Fruit fly (Drosophila melanogaster): ENCODE data around the gene Prx2.
A peak's percentile ranks its signal among the peaks of the same experiment; 100 is the strongest.

Prx2 gene

DNA sequence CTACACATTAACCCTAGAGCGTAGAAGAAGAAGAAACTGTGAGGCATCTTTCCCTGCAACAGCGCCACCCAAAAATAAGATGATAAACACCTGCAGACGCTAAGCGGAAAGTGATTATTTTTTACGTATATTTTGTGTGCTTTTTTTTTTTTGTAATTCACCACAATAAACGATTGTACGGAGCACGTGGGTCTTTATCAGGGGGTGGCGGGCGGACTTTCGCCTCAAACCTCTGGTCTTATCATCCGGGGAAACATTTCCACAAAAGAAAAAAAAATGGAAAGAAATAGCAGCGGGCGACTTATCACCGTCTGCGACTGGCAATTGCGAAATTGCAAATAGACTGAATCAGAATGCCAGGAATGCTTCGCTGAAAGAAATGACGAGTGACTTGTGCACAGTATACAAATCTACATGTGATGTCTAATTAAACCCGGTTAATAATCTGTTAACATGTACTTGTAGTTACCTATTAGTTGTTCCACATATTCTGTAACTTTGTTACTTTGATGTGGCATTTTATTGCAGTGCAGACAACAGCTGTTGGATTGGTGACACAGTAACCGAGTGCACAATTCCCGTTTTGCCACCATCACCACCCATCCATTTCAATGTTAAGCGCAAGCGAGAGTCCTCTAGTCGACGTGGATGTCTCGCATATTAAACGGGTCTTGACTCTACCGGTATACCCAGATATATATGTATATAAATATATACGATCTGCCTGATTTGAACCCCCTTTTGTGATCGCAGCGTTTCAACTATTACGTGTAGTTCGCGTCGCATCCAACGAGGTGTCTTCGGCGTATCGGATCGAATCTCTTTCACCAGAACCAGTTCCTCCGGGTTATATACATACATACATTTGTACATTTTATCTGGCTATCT, 2.4 kb downstream of the Prx2 start (continued):
- peak; percentile 89 for TF ChIP-seq CG7368 (GFP tag; optimal IDR thresholded peaks at IDR 0.05)
- peak; percentile 92 for TF ChIP-seq svp (GFP tag)
- peak; percentile 69 for TF ChIP-seq CG11902 (GFP tag; optimal IDR thresholded peaks at IDR 0.05)
- TF ChIP-seq dac (GFP tag; optimal IDR thresholded peaks at IDR 0.05): peak; percentile 85
- TF ChIP-seq cyc (GFP tag; optimal IDR thresholded peaks at IDR 0.05): peak; percentile 83
- TF ChIP-seq CG3919 (GFP tag; optimal IDR thresholded peaks at IDR 0.05): peak; percentile 87
- peak; percentile 90 for TF ChIP-seq vri (GFP tag; optimal IDR thresholded peaks at IDR 0.05)
- peak; percentile 84 for TF ChIP-seq acj6 (GFP tag; optimal IDR thresholded peaks at IDR 0.05)
- TF ChIP-seq spab (GFP tag; optimal IDR thresholded peaks at IDR 0.05): peak; percentile 63
- peak; percentile 68 for TF ChIP-seq dsx (GFP tag; optimal IDR thresholded peaks at IDR 0.05; ENCODE audit: poor library complexity, severe bottlenecking)
- no peak for TF ChIP-seq fkh (GFP tag; optimal IDR thresholded peaks at IDR 0.05)
- TF ChIP-seq pdm3 (GFP tag; optimal IDR thresholded peaks at IDR 0.05): peak; percentile 86
- peak; percentile 85 for TF ChIP-seq CG11762 (GFP tag; optimal IDR thresholded peaks at IDR 0.05; ENCODE audit: insufficient read depth)
- TF ChIP-seq CG8119 (GFP tag; IDR thresholded peaks at IDR 0.05): peak; percentile 83; the same call in 2 of the 3 replicates
- peak; percentile 69 for TF ChIP-seq CG16779 (tag; optimal IDR thresholded peaks at IDR 0.05)
- TF ChIP-seq CG34406 (GFP tag; optimal IDR thresholded peaks at IDR 0.05): peak; percentile 85

DNA sequence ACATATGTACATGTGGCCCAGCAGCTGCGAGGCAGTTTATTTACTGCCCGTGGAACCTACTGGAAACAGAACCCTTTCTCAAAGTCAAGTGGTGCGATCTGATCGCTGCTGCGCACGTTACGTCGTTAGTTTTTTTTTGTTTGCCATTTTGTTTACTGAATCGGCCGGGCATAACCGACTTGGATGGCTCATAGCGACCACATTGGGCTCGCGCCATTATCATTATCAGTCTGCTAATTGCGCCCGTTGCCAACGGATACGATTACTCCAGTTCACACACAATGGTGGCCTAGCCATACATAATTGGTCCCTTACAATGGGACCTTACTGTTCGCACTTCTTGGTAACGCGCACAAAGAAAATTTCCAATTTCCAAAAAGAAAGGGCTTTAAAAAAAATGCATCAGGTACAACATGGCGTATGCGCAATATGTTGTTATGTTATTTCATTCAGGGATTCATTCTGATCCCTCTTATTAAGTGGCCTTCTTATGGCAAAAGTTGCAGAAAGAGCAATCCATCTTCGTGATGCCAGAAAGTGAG, 3.1 kb downstream of the Prx2 start:
- TF ChIP-seq OdsH (GFP tag; optimal IDR thresholded peaks at IDR 0.05) (peak; percentile 37), Sox15 (GFP tag; optimal IDR thresholded peaks at IDR 0.05) (no peak), lz (GFP tag; optimal IDR thresholded peaks at IDR 0.05) (peak; percentile 42), CG31627 (GFP tag; optimal IDR thresholded peaks at IDR 0.05) (peak; percentile 46), salr (GFP tag; optimal IDR thresholded peaks at IDR 0.05) (peak in 1 of 2 experiments; percentile 62), Lpt (GFP tag; optimal IDR thresholded peaks at IDR 0.05) (no peak), eg (GFP tag; IDR thresholded peaks at IDR 0.05) (no peak), CG32006 (GFP tag; optimal IDR thresholded peaks at IDR 0.05) (peak; percentile 82), Hr38 (GFP tag; optimal IDR thresholded peaks at IDR 0.05) (no peak), Eip75B (GFP tag; optimal IDR thresholded peaks at IDR 0.05) (peak; percentile 52), CG6276 (GFP tag; optimal IDR thresholded peaks at IDR 0.05) (peak; percentile 36), dac (GFP tag; optimal IDR thresholded peaks at IDR 0.05) (peak; percentile 25), Hr39 (GFP tag; optimal IDR thresholded peaks at IDR 0.05) (peak; percentile 29), CG6792 (GFP tag; optimal IDR thresholded peaks at IDR 0.05) (peak; percentile 28), CG6163 (GFP tag; IDR thresholded peaks at IDR 0.05) (peak; percentile 29; the same call in 1 of the 3 replicates), CG11902 (GFP tag; optimal IDR thresholded peaks at IDR 0.05) (no peak), Gug (GFP tag; IDR thresholded peaks at IDR 0.05) (0 out of 2 replicates have a peak, but pooled peaks have one; percentile 17), CG4318 (GFP tag; optimal IDR thresholded peaks at IDR 0.05) (peak; percentile 41), achi (GFP tag; optimal IDR thresholded peaks at IDR 0.05) (peak; percentile 51), CG8119 (GFP tag; IDR thresholded peaks at IDR 0.05) (no peak), Ets21C (GFP tag; optimal IDR thresholded peaks at IDR 0.05) (peak; percentile 13), CG6854 (GFP tag; optimal IDR thresholded peaks at IDR 0.05) (no peak), Smox (GFP tag; optimal IDR thresholded peaks at IDR 0.05) (peak; percentile 17), esn (GFP tag; optimal IDR thresholded peaks at IDR 0.05) (peak; percentile 49), Eip78C (GFP tag) (peak; percentile 78), pdm3 (GFP tag; optimal IDR thresholded peaks at IDR 0.05) (peak; percentile 42), CG10631 (GFP tag; optimal IDR thresholded peaks at IDR 0.05) (peak; percentile 39), ss (GFP tag; optimal IDR thresholded peaks at IDR 0.05) (peak; percentile 23 to 35), fd59A (GFP tag; optimal IDR thresholded peaks at IDR 0.05) (peak; percentile 23), acj6 (GFP tag; optimal IDR thresholded peaks at IDR 0.05) (peak; percentile 40), CG6808 (GFP tag; optimal IDR thresholded peaks at IDR 0.05) (peak; percentile 31), Sox102F (GFP tag; optimal IDR thresholded peaks at IDR 0.05) (peak; percentile 22), spab (GFP tag; optimal IDR thresholded peaks at IDR 0.05) (peak; percentile 0), CG11762 (GFP tag; optimal IDR thresholded peaks at IDR 0.05; ENCODE audit: insufficient read depth) (no peak), Ets96B (tag; optimal IDR thresholded peaks at IDR 0.05) (peak; percentile 15), CG1621 (tag; optimal IDR thresholded peaks at IDR 0.05) (no peak), cyc (GFP tag; optimal IDR thresholded peaks at IDR 0.05) (peak; percentile 44), CG8319 (GFP tag; optimal IDR thresholded peaks at IDR 0.05) (no peak), CG16779 (tag; optimal IDR thresholded peaks at IDR 0.05) (no peak)
